Worm (Caenorhabditis elegans) whole organism, early embryonic: ENCODE results near the gene oac-40.

Experiments used
- F13C5.2 ChIP-seq: sonication (generic microtip); optimal IDR thresholded peaks from 2 replicates; lab custom pipeline; 2017; ENCODE audit warnings: mild to moderate bottlenecking, missing genetic modification characterization, inconsistent platforms, missing compliant biosample characterization
- aly-1 ChIP-seq: sonication (generic microtip); optimal IDR thresholded peaks from 2 replicates; lab custom pipeline; 2016; ENCODE audit warnings: missing genetic modification characterization, missing compliant biosample characterization
- ama-1 ChIP-seq: fragments of 150-350 bp; optimal IDR thresholded peaks from 2 replicates; lab custom pipeline; 2014
- ceh-13 ChIP-seq: fragments of 200-800 bp; sonication (Bioruptor generic); optimal IDR thresholded peaks from 2 replicates; lab custom pipeline; 2018; ENCODE audit warnings: mild to moderate bottlenecking, missing genetic modification characterization, missing compliant biosample characterization
- ets-7 ChIP-seq: sonication (generic microtip); optimal IDR thresholded peaks from 2 replicates; lab custom pipeline; 2016; ENCODE audit warnings: missing genotype, missing genetic modification characterization, missing compliant biosample characterization
- flt-1 ChIP-seq: fragments of 200-800 bp; sonication (Bioruptor generic); IDR thresholded peaks from 2 replicates; pipeline ENCODE4 v1.3.6; 2022; ENCODE audit warnings: missing genetic modification characterization, missing compliant biosample characterization
- hmbx-1 ChIP-seq: sonication (generic microtip); optimal IDR thresholded peaks from 2 replicates; lab custom pipeline; 2016; ENCODE audit warnings: mild to moderate bottlenecking, missing genetic modification characterization, missing compliant biosample characterization
- pes-1 ChIP-seq: fragments of 200-800 bp; sonication (Bioruptor generic); IDR thresholded peaks from 2 replicates; pipeline ENCODE4 v1.3.6; 2022; ENCODE audit warnings: missing genetic modification reagents, missing genetic modification characterization, missing compliant biosample characterization
- scrt-1 ChIP-seq: fragments of 200-800 bp; sonication (Bioruptor generic); IDR thresholded peaks from 2 replicates; pipeline ENCODE4 v1.3.6; 2022; ENCODE audit warnings: missing genetic modification characterization, missing compliant biosample characterization
- sea-1 ChIP-seq: fragments of 200-800 bp; sonication (Bioruptor generic); conservative IDR thresholded peaks from 2 replicates; pipeline ENCODE4 v1.3.6; 2022; ENCODE audit warnings: missing genetic modification characterization, missing compliant biosample characterization
- tbx-37 ChIP-seq: fragments of 200-800 bp; sonication (Bioruptor generic); conservative IDR thresholded peaks from 2 replicates; pipeline ENCODE4 v1.3.6; 2022; ENCODE audit warnings: missing genetic modification reagents, missing genetic modification characterization, missing compliant biosample characterization
- tra-4 ChIP-seq: sonication (generic microtip); optimal IDR thresholded peaks from 2 replicates; lab custom pipeline; 2017; ENCODE audit warnings: missing genetic modification characterization, missing compliant biosample characterization

DNA sequence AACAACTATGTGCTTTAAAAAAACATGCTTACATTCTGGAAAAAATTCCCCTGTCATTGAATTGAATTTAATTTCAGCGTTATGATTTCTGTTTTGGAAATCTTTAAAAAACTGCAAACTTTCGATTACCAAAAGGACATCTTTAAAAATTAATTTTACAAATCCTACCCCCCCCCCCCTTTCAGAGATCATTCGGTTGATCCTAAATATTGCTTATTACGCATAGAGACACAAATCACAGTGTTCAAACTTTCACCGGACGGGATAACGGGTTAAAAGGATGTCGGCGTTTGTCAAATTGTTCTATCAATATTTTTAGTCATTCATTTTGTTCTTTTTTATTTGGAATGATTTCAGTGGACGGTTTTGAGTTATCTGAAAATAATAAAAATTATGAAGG lies 16.7 kb downstream of the oac-40 start, which contains the start of gene C25E10.4:
- no peak for TF ChIP-seq ceh-13 (GFP tag; lab: Kevin White, UChicago)
- TF ChIP-seq ama-1: no peak
- TF ChIP-seq hmbx-1 (tag; lab: Kevin White, UChicago): no peak
- TF ChIP-seq flt-1 (GFP tag; lab: Robert Waterston, UW): no peak
- no peak for TF ChIP-seq aly-1 (tag; lab: Kevin White, UChicago)
- TF ChIP-seq scrt-1 (GFP tag; lab: Robert Waterston, UW): no peak
- TF ChIP-seq sea-1: no peak
- no peak for TF ChIP-seq F13C5.2 (tag; lab: Kevin White, UChicago)
- no peak for TF ChIP-seq tra-4 (tag; lab: Kevin White, UChicago)
- TF ChIP-seq pes-1 (GFP tag; lab: Robert Waterston, UW): no peak
- no peak for TF ChIP-seq ets-7 (tag; lab: Kevin White, UChicago)
- no peak for TF ChIP-seq tbx-37 (GFP tag; lab: Robert Waterston, UW)
